Fruit fly (Drosophila melanogaster): ENCODE results near the gene CG34034.

The CG34034 gene

dm6 chr3R:21698895-21699300, 40.0 kb downstream of the CG34034 start:
- TF ChIP-seq CG17801 (GFP tag; optimal IDR thresholded peaks at IDR 0.05; ENCODE audit: partially characterized antibody) = no peak

- no peak for TF ChIP-seq CG17801 (GFP tag; optimal IDR thresholded peaks at IDR 0.05; ENCODE audit: partially characterized antibody)
These were observed 45.7 kb downstream of the CG34034 start for dm6 chr3R:21693110-21693672.

dm6 chr3R:21691114-21691513, 47.8 kb downstream of the CG34034 start:
- no peak for TF ChIP-seq CG17801 (GFP tag; optimal IDR thresholded peaks at IDR 0.05; ENCODE audit: partially characterized antibody)

dm6 chr3R:21688596-21688995, 50.3 kb downstream of the CG34034 start:
- TF ChIP-seq CG17801 (GFP tag; optimal IDR thresholded peaks at IDR 0.05; ENCODE audit: partially characterized antibody) = no peak
